Fruit fly (Drosophila melanogaster): ENCODE data around the gene spn-E.

Gene spn-E

DNA sequence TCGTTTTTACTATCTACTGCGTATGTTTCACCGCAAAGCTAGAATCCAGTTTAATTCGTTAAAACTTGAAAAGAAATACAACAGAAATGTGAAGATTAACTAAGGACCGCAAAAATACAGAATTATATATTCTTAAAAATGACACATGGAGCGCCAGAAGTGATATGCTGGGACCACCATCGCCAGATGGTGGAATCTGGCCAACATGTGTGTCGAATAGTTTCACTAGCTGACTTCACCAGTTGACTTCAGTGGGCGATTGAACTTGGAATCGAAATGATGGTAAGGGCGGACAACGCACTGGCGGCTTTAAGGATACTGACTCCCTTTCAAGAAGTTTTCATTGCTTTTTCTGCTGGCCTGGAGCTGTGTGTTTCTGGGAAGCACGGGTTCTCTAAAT is 35.2 kb upstream of the spn-E start, which contains the start of gene CG9593:
TSS of gene CG9593 (plus strand) at position 270 of the 400 bp plus-strand sequence.
- TF ChIP-seq cic (GFP tag; optimal IDR thresholded peaks at IDR 0.05) (no peak), Clk (GFP tag; optimal IDR thresholded peaks at IDR 0.05) (no peak), CG7101 (tag; optimal IDR thresholded peaks at IDR 0.05) (no peak), CG14711 (tag; optimal IDR thresholded peaks at IDR 0.05) (no peak), CG5204 (GFP tag; optimal IDR thresholded peaks at IDR 0.05) (no peak), CG7045 (GFP tag; optimal IDR thresholded peaks at IDR 0.05) (no peak)

- TF ChIP-seq Hr96 (GFP tag; optimal IDR thresholded peaks at IDR 0.05) = peak; percentile 41
- peak; percentile 21 for TF ChIP-seq Mnt (GFP tag; optimal IDR thresholded peaks at IDR 0.05)
- TF ChIP-seq toe (GFP tag; optimal IDR thresholded peaks at IDR 0.05) = no peak
- no peak for TF ChIP-seq cic (GFP tag; optimal IDR thresholded peaks at IDR 0.05)
- TF ChIP-seq CG11617 (GFP tag; optimal IDR thresholded peaks at IDR 0.05) = no peak
- TF ChIP-seq bab1 (GFP tag; optimal IDR thresholded peaks at IDR 0.05) = peak; percentile 63
- TF ChIP-seq CG7045 (GFP tag; optimal IDR thresholded peaks at IDR 0.05) = no peak
- TF ChIP-seq tj (GFP tag; optimal IDR thresholded peaks at IDR 0.05) = peak; percentile 36
- peak; percentile 12 for TF ChIP-seq ovo (GFP tag; optimal IDR thresholded peaks at IDR 0.05)
Measured at dm6 chr3R:15803502-15804461, 33.4 kb upstream of the spn-E start, which contains the start of gene alpha-Man-IIb. TSS of gene alpha-Man-IIb (plus strand) at chr3R:15804248.

DNA sequence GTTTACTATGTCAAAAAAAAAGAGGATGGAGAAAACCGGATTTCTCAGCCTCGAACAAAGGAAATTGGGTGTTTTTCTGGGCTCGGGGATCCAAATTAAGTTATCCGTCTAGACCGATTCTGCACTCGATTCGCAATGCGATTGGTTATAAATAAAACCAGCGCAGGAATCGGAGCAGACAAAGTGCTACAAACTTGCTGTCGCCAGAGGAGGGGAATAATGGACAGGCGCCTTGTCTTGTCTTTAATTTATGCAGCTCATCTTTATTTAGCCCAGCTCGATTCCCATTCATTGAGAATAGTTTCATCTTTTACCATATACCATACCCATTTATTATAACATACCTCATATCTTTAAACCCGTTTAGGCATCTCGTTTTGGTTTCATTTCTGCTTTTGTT is 32.5 kb upstream of the spn-E start:
- TF ChIP-seq Clk (GFP tag; optimal IDR thresholded peaks at IDR 0.05) (no peak), CG5204 (GFP tag; optimal IDR thresholded peaks at IDR 0.05) (no peak), CG1620 (GFP tag; optimal IDR thresholded peaks at IDR 0.05) (no peak), Mnt (GFP tag; optimal IDR thresholded peaks at IDR 0.05) (no peak), bab1 (GFP tag; optimal IDR thresholded peaks at IDR 0.05) (no peak), CG7045 (GFP tag; optimal IDR thresholded peaks at IDR 0.05) (no peak), CG11617 (GFP tag; optimal IDR thresholded peaks at IDR 0.05) (no peak), CG14711 (tag; optimal IDR thresholded peaks at IDR 0.05) (no peak), CG12768 (GFP tag; optimal IDR thresholded peaks at IDR 0.05) (no peak), cnc (optimal IDR thresholded peaks at IDR 0.05) (no peak), tj (GFP tag; optimal IDR thresholded peaks at IDR 0.05) (no peak), CG7101 (tag; optimal IDR thresholded peaks at IDR 0.05) (no peak), CG33017 (tag; optimal IDR thresholded peaks at IDR 0.05) (no peak), Hr96 (GFP tag; optimal IDR thresholded peaks at IDR 0.05) (no peak), Crg-1 (GFP tag; optimal IDR thresholded peaks at IDR 0.05) (no peak), cic (GFP tag; optimal IDR thresholded peaks at IDR 0.05) (no peak), kay (GFP tag; ENCODE audit: borderline replicate concordance) (no peak), toe (GFP tag; optimal IDR thresholded peaks at IDR 0.05) (no peak), ovo (GFP tag; optimal IDR thresholded peaks at IDR 0.05) (no peak)

dm6 chr3R:15806341-15806740 is 30.9 kb upstream of the spn-E start:
- TF ChIP-seq toe (GFP tag; optimal IDR thresholded peaks at IDR 0.05) = no peak
- no peak for TF ChIP-seq CG1620 (GFP tag; optimal IDR thresholded peaks at IDR 0.05)
- TF ChIP-seq Clk (GFP tag; optimal IDR thresholded peaks at IDR 0.05) = no peak
- TF ChIP-seq CG33017 (tag; optimal IDR thresholded peaks at IDR 0.05) = no peak

DNA sequence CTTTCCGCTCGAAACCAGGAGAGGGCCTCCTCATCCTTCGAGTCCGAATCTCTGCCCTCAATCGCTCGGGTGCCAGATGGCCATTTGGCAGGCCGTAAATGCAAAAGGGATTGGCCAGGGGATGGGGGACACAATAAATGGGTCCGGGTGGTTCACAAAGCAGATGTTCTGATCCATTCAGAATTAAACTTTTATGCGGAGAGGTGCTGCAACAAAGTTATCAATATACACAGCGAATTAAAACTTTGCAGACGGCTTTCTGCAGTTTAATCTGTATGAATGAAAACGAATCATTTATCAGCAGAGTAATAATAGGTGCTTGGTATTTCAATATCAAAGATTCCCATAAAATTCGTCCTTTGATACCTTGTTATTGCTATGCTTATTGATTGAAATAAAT is 29.9 kb upstream of the spn-E start:
- TF ChIP-seq CG11617 (GFP tag; optimal IDR thresholded peaks at IDR 0.05) (no peak), CG12768 (GFP tag; optimal IDR thresholded peaks at IDR 0.05) (no peak), toe (GFP tag; optimal IDR thresholded peaks at IDR 0.05) (no peak), CG33017 (tag; optimal IDR thresholded peaks at IDR 0.05) (no peak), kay (GFP tag; ENCODE audit: borderline replicate concordance) (no peak), Clk (GFP tag; optimal IDR thresholded peaks at IDR 0.05) (no peak), Mnt (GFP tag; optimal IDR thresholded peaks at IDR 0.05) (no peak), Crg-1 (GFP tag; optimal IDR thresholded peaks at IDR 0.05) (no peak), cic (GFP tag; optimal IDR thresholded peaks at IDR 0.05) (no peak), CG7101 (tag; optimal IDR thresholded peaks at IDR 0.05) (no peak), CG7045 (GFP tag; optimal IDR thresholded peaks at IDR 0.05) (no peak), Hr96 (GFP tag; optimal IDR thresholded peaks at IDR 0.05) (no peak), cnc (optimal IDR thresholded peaks at IDR 0.05) (no peak), bab1 (GFP tag; optimal IDR thresholded peaks at IDR 0.05) (no peak), CG5204 (GFP tag; optimal IDR thresholded peaks at IDR 0.05) (no peak), CG1620 (GFP tag; optimal IDR thresholded peaks at IDR 0.05) (no peak), tj (GFP tag; optimal IDR thresholded peaks at IDR 0.05) (no peak)

dm6 chr3R:15807877-15808381 is 29.3 kb upstream of the spn-E start:
- TF ChIP-seq CG11617 (GFP tag; optimal IDR thresholded peaks at IDR 0.05) (no peak), CG7101 (tag; optimal IDR thresholded peaks at IDR 0.05) (no peak)

DNA sequence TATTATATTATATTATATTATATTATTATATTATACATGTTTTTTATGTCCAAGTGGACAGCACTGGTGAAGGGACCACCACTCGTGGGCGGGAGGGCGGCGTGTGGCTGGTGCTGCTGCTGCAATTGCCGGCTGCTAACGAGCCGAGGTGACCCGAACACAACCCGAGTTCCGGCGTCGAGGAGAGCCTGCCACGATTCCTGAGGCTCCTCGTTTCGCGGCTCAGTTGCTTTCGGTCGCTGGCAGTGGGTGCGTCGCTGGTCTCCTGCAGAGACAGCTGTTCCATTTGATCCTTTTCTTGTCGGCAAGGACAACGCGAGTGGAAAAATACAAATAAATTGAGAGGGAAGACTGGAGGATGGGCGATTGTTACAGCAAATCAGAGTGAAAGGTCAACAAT is 26.9 kb upstream of the spn-E start:
- TF ChIP-seq kay (GFP tag; ENCODE audit: borderline replicate concordance) (no peak), cnc (optimal IDR thresholded peaks at IDR 0.05) (no peak), cic (GFP tag; optimal IDR thresholded peaks at IDR 0.05) (no peak), Crg-1 (GFP tag; optimal IDR thresholded peaks at IDR 0.05) (no peak), tj (GFP tag; optimal IDR thresholded peaks at IDR 0.05) (no peak), CG1620 (GFP tag; optimal IDR thresholded peaks at IDR 0.05) (no peak), bab1 (GFP tag; optimal IDR thresholded peaks at IDR 0.05) (no peak), ovo (GFP tag; optimal IDR thresholded peaks at IDR 0.05) (no peak), CG12768 (GFP tag; optimal IDR thresholded peaks at IDR 0.05) (no peak), Hr96 (GFP tag; optimal IDR thresholded peaks at IDR 0.05) (no peak), CG33017 (tag; optimal IDR thresholded peaks at IDR 0.05) (no peak)
